Fruit fly (Drosophila melanogaster) whole organism, embryonic: ENCODE data around the gene CG2767.

ENCODE experiments used
- Blimp-1 ChIP-seq: fragments of 200-800 bp; sonication (Bioruptor generic); optimal IDR thresholded peaks from 3 replicates; lab custom pipeline; 2018; ENCODE audit warnings: missing biosample characterization, missing genetic modification characterization, mild to moderate bottlenecking, moderate library complexity, missing genetic modification reagents
- CG10321 ChIP-seq: fragments of 200-800 bp; sonication (Bioruptor generic); IDR thresholded peaks from 2 replicates; pipeline ENCODE4 v1.3.6; 2022; ENCODE audit warnings: missing biosample characterization, missing genetic modification characterization
- CG11093 ChIP-seq: fragments of 200-800 bp; sonication (Bioruptor generic); IDR thresholded peaks from 3 replicates; pipeline ENCODE4 v1.3.6; 2022; ENCODE audit warnings: missing biosample characterization, missing genetic modification characterization
- CG11504 ChIP-seq: fragments of 200-800 bp; sonication (Bioruptor generic); optimal IDR thresholded peaks from 3 replicates; lab custom pipeline; 2019; ENCODE audit warnings: missing biosample characterization, mild to moderate bottlenecking, missing genetic modification characterization, moderate library complexity
- CG11723 ChIP-seq: fragments of 200-800 bp; sonication (Bioruptor generic); optimal IDR thresholded peaks from 2 replicates; lab custom pipeline; 2017; ENCODE audit warnings: missing biosample characterization, mild to moderate bottlenecking, missing genetic modification characterization
- CG12744 ChIP-seq: fragments of 200-800 bp; sonication (Bioruptor generic); optimal IDR thresholded peaks from 2 replicates; lab custom pipeline; 2016; ENCODE audit warnings: missing biosample characterization, missing genetic modification characterization
- CG14965 ChIP-seq: fragments of 200-800 bp; sonication (Bioruptor generic); optimal IDR thresholded peaks from 2 replicates; lab custom pipeline; 2016; ENCODE audit warnings: missing biosample characterization, missing genetic modification characterization, borderline replicate concordance
- CG15514 ChIP-seq: fragments of 200-800 bp; sonication (Bioruptor generic); optimal IDR thresholded peaks from 3 replicates; lab custom pipeline; 2017; ENCODE audit warnings: missing biosample characterization, missing genetic modification characterization, mild to moderate bottlenecking, moderate library complexity, missing genetic modification reagents
- CG18476 ChIP-seq: fragments of 200-800 bp; sonication (Bioruptor generic); optimal IDR thresholded peaks from 2 replicates; lab custom pipeline; 2016; ENCODE audit warnings: missing biosample characterization, mild to moderate bottlenecking, missing genetic modification characterization
- CG18619 ChIP-seq: fragments of 200-800 bp; sonication (Bioruptor generic); optimal IDR thresholded peaks from 3 replicates; lab custom pipeline; 2017; ENCODE audit warnings: missing biosample characterization, mild to moderate bottlenecking, missing genetic modification characterization
- CG2129 ChIP-seq: fragments of 200-800 bp; sonication (Bioruptor generic); IDR thresholded peaks from 2 replicates; pipeline ENCODE4 v1.3.6; 2022; ENCODE audit warnings: missing biosample characterization, missing genetic modification characterization; ENCODE audit not compliant: partially characterized antibody
- CG2712 ChIP-seq: fragments of 200-800 bp; optimal IDR thresholded peaks from 3 replicates; lab custom pipeline; 2019; ENCODE audit warnings: missing biosample characterization, mild to moderate bottlenecking, missing genetic modification characterization, moderate library complexity
- CG31441 ChIP-seq: fragments of 200-800 bp; sonication (Bioruptor generic); IDR thresholded peaks from 2 replicates; pipeline ENCODE4 v1.3.6; 2022; ENCODE audit warnings: missing biosample characterization, missing genetic modification characterization
- CG4328 ChIP-seq: fragments of 200-800 bp; sonication (Bioruptor generic); optimal IDR thresholded peaks from 3 replicates; lab custom pipeline; 2017; ENCODE audit warnings: missing biosample characterization, missing genetic modification reagents, missing genetic modification characterization
- CG5180 ChIP-seq: fragments of 200-800 bp; sonication (Bioruptor generic); optimal IDR thresholded peaks from 3 replicates; lab custom pipeline; 2017; ENCODE audit warnings: missing biosample characterization, missing genetic modification characterization, mild to moderate bottlenecking, moderate library complexity, missing genetic modification reagents
- CG6654 ChIP-seq: fragments of 200-800 bp; sonication (Bioruptor generic); optimal IDR thresholded peaks from 2 replicates; lab custom pipeline; 2017; ENCODE audit warnings: missing biosample characterization, mild to moderate bottlenecking, missing genetic modification characterization
- CG6689 ChIP-seq: fragments of 200-800 bp; sonication (Bioruptor generic); IDR thresholded peaks from 2 replicates; pipeline ENCODE4 v1.3.6; 2022; ENCODE audit warnings: missing biosample characterization, missing genetic modification characterization
- CG6765 ChIP-seq: fragments of 200-800 bp; sonication (Bioruptor generic); optimal IDR thresholded peaks from 3 replicates; lab custom pipeline; 2017; ENCODE audit warnings: missing biosample characterization, mild to moderate bottlenecking, missing genetic modification characterization
- CG7556 ChIP-seq: fragments of 200-800 bp; sonication (Bioruptor generic); optimal IDR thresholded peaks from 2 replicates; lab custom pipeline; 2017; ENCODE audit warnings: missing biosample characterization, mild to moderate bottlenecking, missing genetic modification characterization
- CG8765 ChIP-seq: fragments of 200-800 bp; sonication (Bioruptor generic); IDR thresholded peaks from 2 replicates; pipeline ENCODE4 v1.3.6; 2022; ENCODE audit warnings: missing biosample characterization, missing genetic modification characterization
- Chrac-16 ChIP-seq: fragments of 200-800 bp; sonication (Bioruptor generic); optimal IDR thresholded peaks from 3 replicates; lab custom pipeline; 2016; ENCODE audit warnings: missing biosample characterization, missing genetic modification characterization
- Dbx ChIP-seq: fragments of 200-800 bp; sonication (Bioruptor generic); IDR thresholded peaks from 3 replicates; pipeline ENCODE4 v1.3.6; 2022; ENCODE audit warnings: missing biosample characterization, missing genetic modification characterization
- Dfd ChIP-seq, 2 experiments: fragments of >200 bp; optimal IDR thresholded peaks; 2 replicates each; lab custom pipeline; 2017; ENCODE audit warnings: missing biosample characterization in 2 of 2, missing genetic modification characterization in 2 of 2
- Dll ChIP-seq: fragments of 200-800 bp; sonication (Bioruptor generic); IDR thresholded peaks from 4 replicates; pipeline ENCODE4 v1.3.6; 2022; ENCODE audit warnings: missing biosample characterization, missing genetic modification characterization; ENCODE audit not compliant: partially characterized antibody
- Doc2 ChIP-seq: fragments of 200-800 bp; sonication (Bioruptor generic); IDR thresholded peaks from 2 replicates; pipeline ENCODE4 v1.3.6; 2022; ENCODE audit warnings: missing biosample characterization, missing genetic modification characterization
- Gug ChIP-seq: fragments of 200-800 bp; sonication (Bioruptor generic); IDR thresholded peaks from 4 replicates; pipeline ENCODE4 v1.3.6; 2022; ENCODE audit warnings: missing biosample characterization, missing genetic modification characterization
- Hsf ChIP-seq: fragments of 200-800 bp; sonication (Bioruptor generic); optimal IDR thresholded peaks from 3 replicates; lab custom pipeline; 2016; ENCODE audit warnings: missing biosample characterization, missing genetic modification characterization
- Jarid2 ChIP-seq: fragments of 200-800 bp; sonication (Bioruptor generic); optimal IDR thresholded peaks from 3 replicates; lab custom pipeline; 2017; ENCODE audit warnings: mild to moderate bottlenecking, missing biosample characterization, missing genetic modification reagents, missing genetic modification characterization
- Poxn ChIP-seq: fragments of 200-800 bp; sonication (Bioruptor generic); IDR thresholded peaks from 2 replicates; pipeline ENCODE4 v1.3.6; 2022; ENCODE audit warnings: missing biosample characterization, missing genetic modification characterization
- Xbp1 ChIP-seq: fragments of 200-800 bp; sonication (Bioruptor generic); optimal IDR thresholded peaks from 3 replicates; lab custom pipeline; 2016; ENCODE audit warnings: missing biosample characterization, mild to moderate bottlenecking, missing genetic modification characterization
- cad ChIP-seq: fragments of >200 bp; optimal IDR thresholded peaks from 2 replicates; lab custom pipeline; 2017; ENCODE audit warnings: missing biosample characterization, missing genetic modification characterization
- crc ChIP-seq: fragments of 200-800 bp; sonication (Bioruptor generic); optimal IDR thresholded peaks from 2 replicates; lab custom pipeline; 2016; ENCODE audit warnings: missing biosample characterization, missing genetic modification characterization
- dysf ChIP-seq: fragments of 200-800 bp; sonication (Bioruptor generic); IDR thresholded peaks from 3 replicates; pipeline ENCODE4 v1.3.6; 2022; ENCODE audit warnings: missing biosample characterization, missing genetic modification characterization
- emc ChIP-seq: fragments of 200-800 bp; sonication (Bioruptor generic); optimal IDR thresholded peaks from 2 replicates; lab custom pipeline; 2016; ENCODE audit warnings: missing biosample characterization, missing genetic modification characterization
- ewg ChIP-seq: fragments of 200-800 bp; sonication (Bioruptor generic); optimal IDR thresholded peaks from 3 replicates; lab custom pipeline; 2017; ENCODE audit warnings: mild to moderate bottlenecking, missing biosample characterization, missing genetic modification reagents, missing genetic modification characterization
- fd64A ChIP-seq: fragments of 200-800 bp; sonication (Bioruptor generic); optimal IDR thresholded peaks from 3 replicates; lab custom pipeline; 2018; ENCODE audit warnings: missing biosample characterization, mild to moderate bottlenecking, missing genetic modification characterization
- gsb-n ChIP-seq: fragments of 200-800 bp; sonication (Bioruptor generic); optimal IDR thresholded peaks from 3 replicates; lab custom pipeline; 2018; ENCODE audit warnings: missing biosample characterization, mild to moderate bottlenecking, missing genetic modification characterization
- hb ChIP-seq: fragments of 200-800 bp; sonication (Bioruptor generic); IDR thresholded peaks from 3 replicates; pipeline ENCODE4 v1.3.6; 2022; ENCODE audit warnings: missing biosample characterization, missing genetic modification characterization; ENCODE audit not compliant: partially characterized antibody
- klu ChIP-seq: fragments of 200-800 bp; sonication (Bioruptor generic); IDR thresholded peaks from 2 replicates; pipeline ENCODE4 v1.3.6; 2022; ENCODE audit warnings: missing biosample characterization, missing genetic modification characterization
- nau ChIP-seq: fragments of 200-800 bp; sonication (Bioruptor generic); optimal IDR thresholded peaks from 3 replicates; lab custom pipeline; 2017; ENCODE audit warnings: missing biosample characterization, mild to moderate bottlenecking, missing genetic modification characterization, missing genetic modification reagents
- nom ChIP-seq: fragments of 200-800 bp; sonication (Bioruptor generic); optimal IDR thresholded peaks from 2 replicates; lab custom pipeline; 2017; ENCODE audit warnings: missing biosample characterization, missing genetic modification characterization, mild to moderate bottlenecking, moderate library complexity, missing genetic modification reagents
- otp ChIP-seq: fragments of 200-800 bp; sonication (Bioruptor generic); IDR thresholded peaks from 3 replicates; pipeline ENCODE4, ENCODE4 v1.3.6; 2022; ENCODE audit warnings: missing biosample characterization, missing genetic modification characterization
- prd ChIP-seq, 3 experiments: fragments of >200 bp in 2 of 3; fragments of 200-800 bp in 1 of 3; sonication (Bioruptor generic) in 1 of 3; optimal IDR thresholded peaks in 2 of 3; IDR thresholded peaks in 1 of 3; 2 replicates in 2 of 3; 3 replicates in 1 of 3; pipeline versions ENCODE4 v1.3.6 to Lab custom; 2017 to 2022; ENCODE audit warnings: missing biosample characterization in 1 of 3, missing genetic modification characterization in 1 of 3
- repo ChIP-seq: fragments of 200-800 bp; sonication (Bioruptor generic); optimal IDR thresholded peaks from 2 replicates; lab custom pipeline; 2016; ENCODE audit warnings: missing biosample characterization, missing genetic modification characterization
- ro ChIP-seq: fragments of 200-800 bp; sonication (Bioruptor generic); IDR thresholded peaks from 2 replicates; pipeline ENCODE4 v1.3.6; 2022; ENCODE audit warnings: missing biosample characterization, missing genetic modification characterization
- slou ChIP-seq: fragments of 200-800 bp; sonication (Bioruptor generic); optimal IDR thresholded peaks from 3 replicates; lab custom pipeline; 2016; ENCODE audit warnings: missing biosample characterization, missing genetic modification characterization
- sr ChIP-seq: fragments of 200-800 bp; sonication (Bioruptor generic); IDR thresholded peaks from 3 replicates; pipeline ENCODE4 v1.3.6; 2022; ENCODE audit warnings: missing biosample characterization, missing genetic modification characterization
- tin ChIP-seq: fragments of 200-800 bp; sonication (Bioruptor generic); optimal IDR thresholded peaks from 3 replicates; lab custom pipeline; 2016; ENCODE audit warnings: missing biosample characterization, missing genetic modification characterization
- tup ChIP-seq: fragments of 200-800 bp; sonication (Bioruptor generic); optimal IDR thresholded peaks from 2 replicates; lab custom pipeline; 2016; ENCODE audit warnings: missing biosample characterization, mild to moderate bottlenecking, missing genetic modification characterization, moderate library complexity

The CG2767 gene

dm6 chr3R:7962778-7963494 is 45.0 kb downstream of the CG2767 start (continued):
- TF ChIP-seq Dll, result no peak
- TF ChIP-seq Chrac-16 (GFP tag; lab: Kevin White, UChicago), result peak; percentile 19
- TF ChIP-seq Xbp1, result peak; percentile 15
- no peak for TF ChIP-seq emc (GFP tag; lab: Kevin White, UChicago)
- peak; percentile 76 for TF ChIP-seq CG2712 (tag; lab: Kevin White, UChicago)
- peak; percentile 59; the same call in 1 of the 2 replicates for TF ChIP-seq CG8765
- peak; percentile 29 for TF ChIP-seq Hsf (GFP tag; lab: Kevin White, UChicago)
- peak; percentile 7; the same call in 1 of the 3 replicates for TF ChIP-seq CG11093 (GFP tag; lab: Robert Waterston, UW)
- TF ChIP-seq sr (GFP tag; lab: Robert Waterston, UW), result 0 out of 3 replicates have a peak, but pooled peaks have one; percentile 10
- TF ChIP-seq tin (GFP tag; lab: Kevin White, UChicago), result peak; percentile 59
- no peak for TF ChIP-seq prd (optimal IDR thresholded peaks at IDR 0.05; lab: Kevin White, UChicago)
- peak; percentile 55 for TF ChIP-seq prd (GFP tag; IDR thresholded peaks at IDR 0.05; lab: Robert Waterston, UW)
- peak; percentile 10; the same call in 1 of the 2 replicates for TF ChIP-seq ro
- peak; percentile 55 for TF ChIP-seq CG6654 (GFP tag; lab: Kevin White, UChicago)
- peak; percentile 32 for TF ChIP-seq Blimp-1 (GFP tag; lab: Kevin White, UChicago)
- peak; percentile 58 for TF ChIP-seq CG18619
- TF ChIP-seq Dfd (GFP tag; optimal IDR thresholded peaks at IDR 0.05; lab: Kevin White, UChicago), result no peak
- TF ChIP-seq CG31441 (GFP tag; lab: Robert Waterston, UW), result peak; percentile 82
- 0 out of 3 replicates have a peak, but pooled peaks have one; percentile 10 for TF ChIP-seq hb (GFP tag; lab: Robert Waterston, UW)
- no peak for TF ChIP-seq CG14965
- no peak for TF ChIP-seq nau
- no peak for TF ChIP-seq crc (GFP tag; lab: Kevin White, UChicago)
- TF ChIP-seq ewg (GFP tag; lab: Kevin White, UChicago), result peak; percentile 9
- TF ChIP-seq CG11723, result peak; percentile 54
- no peak for TF ChIP-seq fd64A (GFP tag; lab: Kevin White, UChicago)
- no peak for TF ChIP-seq CG12744 (GFP tag; lab: Kevin White, UChicago)
- no peak for TF ChIP-seq cad
- peak; percentile 18 for TF ChIP-seq Jarid2 (GFP tag; lab: Kevin White, UChicago)
- TF ChIP-seq Doc2 (GFP tag; lab: Robert Waterston, UW), result no peak
- TF ChIP-seq CG2129, result no peak
- no peak for TF ChIP-seq Poxn (GFP tag; lab: Robert Waterston, UW)
- TF ChIP-seq dysf (GFP tag; lab: Robert Waterston, UW), result no peak
- TF ChIP-seq CG7556 (GFP tag; lab: Kevin White, UChicago), result no peak
- TF ChIP-seq CG18476, result no peak
- TF ChIP-seq gsb-n (tag; lab: Kevin White, UChicago), result peak; percentile 29
- TF ChIP-seq nom (GFP tag; lab: Kevin White, UChicago), result no peak
- TF ChIP-seq CG10321 (GFP tag; lab: Robert Waterston, UW), result no peak
- TF ChIP-seq CG4328 (GFP tag; lab: Kevin White, UChicago), result no peak
- TF ChIP-seq CG11504, result peak; percentile 63
- TF ChIP-seq CG6689 (GFP tag; lab: Robert Waterston, UW), result peak; percentile 40
- TF ChIP-seq Dbx, result no peak
- no peak for TF ChIP-seq CG6765 (GFP tag; lab: Kevin White, UChicago)
- no peak for TF ChIP-seq repo (GFP tag; lab: Kevin White, UChicago)
- TF ChIP-seq otp (GFP tag; lab: Robert Waterston, UW), result no peak
- TF ChIP-seq slou (GFP tag; lab: Kevin White, UChicago), result peak; percentile 13
- peak; percentile 9; the same call in 1 of the 4 replicates for TF ChIP-seq Gug (GFP tag; lab: Robert Waterston, UW)
- TF ChIP-seq CG5180 (GFP tag; lab: Kevin White, UChicago), result peak; percentile 94
- no peak for TF ChIP-seq tup (GFP tag; lab: Kevin White, UChicago)
- TF ChIP-seq klu (GFP tag; lab: Robert Waterston, UW), result no peak
- no peak for TF ChIP-seq CG15514 (GFP tag; lab: Kevin White, UChicago)
